Fruit fly (Drosophila melanogaster): Measurements from ENCODE around the gene f-cup.

f-cup gene

DNA sequence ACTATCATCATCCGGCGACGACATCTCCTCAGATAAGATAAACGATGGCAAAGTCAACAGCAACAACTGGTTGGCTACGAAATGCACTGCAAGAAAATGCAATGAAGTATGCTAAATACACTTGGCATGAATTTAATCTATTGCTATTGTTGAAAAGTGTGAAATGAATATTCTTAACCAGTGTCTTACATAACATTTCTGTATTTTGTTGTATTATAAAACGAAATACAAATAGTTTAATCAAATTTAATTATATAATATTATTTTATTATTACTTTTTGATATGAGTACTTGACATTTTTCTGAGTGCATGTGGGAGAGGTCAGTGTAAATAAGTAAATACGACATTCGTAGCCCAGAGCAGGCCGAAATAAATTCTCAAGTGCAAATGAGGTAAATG lies 12.9 kb upstream of the f-cup start:
- TF ChIP-seq Dfd (GFP tag; optimal IDR thresholded peaks at IDR 0.05): no peak
- TF ChIP-seq lola (GFP tag; optimal IDR thresholded peaks at IDR 0.05): no peak
- peak; percentile 4 for TF ChIP-seq Sp1 (GFP tag; optimal IDR thresholded peaks at IDR 0.05)
- no peak for TF ChIP-seq dsf (GFP tag; optimal IDR thresholded peaks at IDR 0.05; ENCODE audit: borderline replicate concordance)
- peak; percentile 35 for TF ChIP-seq HLH106 (tag; optimal IDR thresholded peaks at IDR 0.05)
- TF ChIP-seq foxo (GFP tag; optimal IDR thresholded peaks at IDR 0.05): no peak
- TF ChIP-seq dmrt93B (GFP tag; optimal IDR thresholded peaks at IDR 0.05): no peak
- TF ChIP-seq br (GFP tag; optimal IDR thresholded peaks at IDR 0.05): no peak
- TF ChIP-seq psq (GFP tag; optimal IDR thresholded peaks at IDR 0.05): peak; percentile 8

DNA sequence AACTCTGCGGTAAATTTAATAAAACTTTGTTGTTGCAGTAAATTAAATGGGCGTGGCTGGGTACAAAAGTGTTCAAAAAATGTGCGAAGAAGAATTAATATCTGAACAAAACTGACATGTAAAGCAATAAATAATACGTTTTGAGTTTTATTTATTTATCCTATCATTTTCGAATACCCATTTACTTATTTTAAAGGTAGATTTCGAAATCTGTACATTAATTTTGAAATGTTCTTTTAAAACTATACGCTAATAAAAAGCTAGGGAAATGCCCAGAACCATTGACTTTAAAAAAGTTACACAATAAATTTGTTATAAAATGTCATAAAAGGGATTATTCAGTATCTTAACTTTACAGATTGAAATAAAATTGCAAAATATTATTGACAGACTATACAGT lies 11.1 kb upstream of the f-cup start, which contains the start of the genes primo-1 and primo-2:
Gene primo-1 (minus strand): TSS at position 101 of the 400 bp plus-strand sequence.
Gene primo-2 (minus strand): TSS at position 101 of the 400 bp plus-strand sequence.
- TF ChIP-seq Jra (GFP tag; optimal IDR thresholded peaks at IDR 0.05): no peak
- TF ChIP-seq brk (GFP tag; optimal IDR thresholded peaks at IDR 0.05): no peak
- TF ChIP-seq sage (GFP tag; optimal IDR thresholded peaks at IDR 0.05): no peak
- TF ChIP-seq N (GFP tag; optimal IDR thresholded peaks at IDR 0.05): no peak
- no peak for TF ChIP-seq lola (GFP tag; optimal IDR thresholded peaks at IDR 0.05)
- no peak for TF ChIP-seq GATAd (GFP tag; optimal IDR thresholded peaks at IDR 0.05)
- TF ChIP-seq dl (GFP tag; optimal IDR thresholded peaks at IDR 0.05; ENCODE audit: insufficient read depth in 1 of 2, partially characterized antibody in 2 of 2): no peak
- no peak for TF ChIP-seq CG32264 (GFP tag; optimal IDR thresholded peaks at IDR 0.05)
- no peak for TF ChIP-seq Mio (GFP tag; optimal IDR thresholded peaks at IDR 0.05)
- no peak for TF ChIP-seq fru (GFP tag; optimal IDR thresholded peaks at IDR 0.05)
- TF ChIP-seq foxo (GFP tag; optimal IDR thresholded peaks at IDR 0.05): no peak
- TF ChIP-seq Hnf4 (GFP tag; optimal IDR thresholded peaks at IDR 0.05): no peak
- TF ChIP-seq Sp1 (GFP tag; optimal IDR thresholded peaks at IDR 0.05): no peak
- TF ChIP-seq tai (GFP tag; optimal IDR thresholded peaks at IDR 0.05): no peak
- no peak for TF ChIP-seq Vsx2 (GFP tag; optimal IDR thresholded peaks at IDR 0.05; ENCODE audit: partially characterized antibody)
- TF ChIP-seq usp (GFP tag; optimal IDR thresholded peaks at IDR 0.05): no peak

- TF ChIP-seq lola (GFP tag; optimal IDR thresholded peaks at IDR 0.05) (no peak), woc (GFP tag; optimal IDR thresholded peaks at IDR 0.05) (peak; percentile 65), Rel (GFP tag; optimal IDR thresholded peaks at IDR 0.05) (no peak), Rel (tag; optimal IDR thresholded peaks at IDR 0.05) (peak; percentile 51), OdsH (GFP tag; optimal IDR thresholded peaks at IDR 0.05) (no peak), HLH106 (tag; optimal IDR thresholded peaks at IDR 0.05) (peak; percentile 24)
These were observed 10.0 kb upstream of the f-cup start for dm6 chr3R:13710645-13711044.

DNA sequence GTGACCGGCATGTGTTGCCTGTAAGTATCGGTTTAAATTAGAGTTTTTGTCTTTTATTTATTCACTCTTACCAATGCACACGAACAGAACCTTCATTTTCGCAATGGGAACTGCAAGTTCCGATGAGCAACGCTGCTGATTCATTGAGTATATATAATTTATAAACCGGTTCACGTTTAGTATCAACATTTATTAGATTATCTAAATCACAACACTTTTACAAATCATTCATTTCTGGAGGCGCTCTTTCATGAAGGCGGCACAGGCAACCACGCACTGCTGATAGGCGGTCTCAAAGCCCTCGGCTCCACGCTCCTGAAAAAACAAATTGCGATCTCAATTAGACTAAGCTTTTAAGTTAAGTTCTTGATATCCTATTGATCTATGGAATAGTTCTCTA lies 9.2 kb upstream of the f-cup start, which contains the start of gene Argp:
Gene Argp (minus strand): TSS at position 101 of the 400 bp plus-strand sequence.
- TF ChIP-seq br (GFP tag; optimal IDR thresholded peaks at IDR 0.05): no peak
- TF ChIP-seq N (GFP tag; optimal IDR thresholded peaks at IDR 0.05): no peak
- no peak for TF ChIP-seq foxo (GFP tag; optimal IDR thresholded peaks at IDR 0.05)
- no peak for TF ChIP-seq dl (GFP tag; optimal IDR thresholded peaks at IDR 0.05; ENCODE audit: insufficient read depth in 1 of 2, partially characterized antibody in 2 of 2)
- no peak for TF ChIP-seq Abd-B (GFP tag; optimal IDR thresholded peaks at IDR 0.05)
- no peak for TF ChIP-seq pan (optimal IDR thresholded peaks at IDR 0.05)
- no peak for TF ChIP-seq CG32264 (GFP tag; optimal IDR thresholded peaks at IDR 0.05)
- no peak for TF ChIP-seq dmrt93B (GFP tag; optimal IDR thresholded peaks at IDR 0.05)
- no peak for TF ChIP-seq Sp1 (GFP tag; optimal IDR thresholded peaks at IDR 0.05)

dm6 chr3R:13706457-13706856 lies 5.8 kb upstream of the f-cup start, which contains the start of gene Adgf-C:
TSS of gene Adgf-C (plus strand) at chr3R:13706757.
- TF ChIP-seq Dif (GFP tag; optimal IDR thresholded peaks at IDR 0.05; ENCODE audit: partially characterized antibody): no peak
- TF ChIP-seq brk (GFP tag; optimal IDR thresholded peaks at IDR 0.05): no peak
- TF ChIP-seq sage (GFP tag; optimal IDR thresholded peaks at IDR 0.05): no peak
- no peak for TF ChIP-seq Rel (GFP tag; optimal IDR thresholded peaks at IDR 0.05)
- no peak for TF ChIP-seq Rel (tag; optimal IDR thresholded peaks at IDR 0.05)
- TF ChIP-seq dsf (GFP tag; optimal IDR thresholded peaks at IDR 0.05; ENCODE audit: borderline replicate concordance): no peak
- no peak for TF ChIP-seq usp (GFP tag; optimal IDR thresholded peaks at IDR 0.05)
- TF ChIP-seq Hr83 (GFP tag; optimal IDR thresholded peaks at IDR 0.05; ENCODE audit: poor library complexity, severe bottlenecking): no peak
- TF ChIP-seq Jra (GFP tag; optimal IDR thresholded peaks at IDR 0.05): no peak
- TF ChIP-seq jim (GFP tag; optimal IDR thresholded peaks at IDR 0.05): no peak
- TF ChIP-seq psq (GFP tag; optimal IDR thresholded peaks at IDR 0.05): no peak
- no peak for TF ChIP-seq foxo (GFP tag; optimal IDR thresholded peaks at IDR 0.05)
- no peak for TF ChIP-seq Abd-B (GFP tag; optimal IDR thresholded peaks at IDR 0.05)
- no peak for TF ChIP-seq GATAd (GFP tag; optimal IDR thresholded peaks at IDR 0.05)
- no peak for TF ChIP-seq h (GFP tag; optimal IDR thresholded peaks at IDR 0.05)

Measured in whole organism, wandering third instar larva.